Fruit fly (Drosophila melanogaster) whole organism, pupa: ENCODE data around the gene Grp170.

ENCODE experiments used
- CG10348 ChIP-seq: fragments of 200-800 bp; sonication (Bioruptor generic); IDR thresholded peaks from 2 replicates; pipeline ENCODE4 v1.3.6; 2022; ENCODE audit warnings: missing biosample characterization, missing genetic modification characterization
- CG12605 ChIP-seq: fragments of 200-800 bp; sonication (Bioruptor generic); IDR thresholded peaks from 2 replicates; pipeline ENCODE4 v1.3.6; 2022; ENCODE audit warnings: missing biosample characterization, missing genetic modification characterization
- CG13204 ChIP-seq: fragments of 200-800 bp; sonication (Bioruptor generic); optimal IDR thresholded peaks from 2 replicates; lab custom pipeline; 2018; ENCODE audit warnings: missing biosample characterization, mild to moderate bottlenecking, missing genetic modification characterization, moderate library complexity
- CG14655 ChIP-seq: fragments of 200-800 bp; sonication (Bioruptor generic); optimal IDR thresholded peaks from 3 replicates; lab custom pipeline; 2017; ENCODE audit warnings: mild to moderate bottlenecking, missing biosample characterization, missing genetic modification reagents, missing genetic modification characterization
- CG15710 ChIP-seq: fragments of 200-800 bp; sonication (Bioruptor generic); optimal IDR thresholded peaks from 2 replicates; lab custom pipeline; 2018; ENCODE audit warnings: missing biosample characterization, mild to moderate bottlenecking, missing genetic modification characterization, moderate library complexity
- CG17806 ChIP-seq: fragments of 200-800 bp; sonication (Bioruptor generic); optimal IDR thresholded peaks from 2 replicates; lab custom pipeline; 2018; ENCODE audit warnings: missing biosample characterization, mild to moderate bottlenecking, missing genetic modification characterization, moderate library complexity
- CG32121 ChIP-seq: fragments of 200-800 bp; sonication (Bioruptor generic); IDR thresholded peaks from 2 replicates; pipeline ENCODE4 v1.3.6; 2022; ENCODE audit warnings: missing biosample characterization, missing genetic modification characterization
- CG34367 ChIP-seq: fragments of 200-800 bp; sonication (Bioruptor generic); optimal IDR thresholded peaks from 2 replicates; lab custom pipeline; 2018; ENCODE audit warnings: missing biosample characterization, mild to moderate bottlenecking, missing genetic modification characterization
- CG4496 ChIP-seq: fragments of 200-800 bp; sonication (Bioruptor generic); IDR thresholded peaks from 3 replicates; pipeline ENCODE4 v1.3.6; 2022; ENCODE audit warnings: missing biosample characterization, missing genetic modification characterization
- CG8159 ChIP-seq: fragments of 200-800 bp; sonication (Bioruptor generic); optimal IDR thresholded peaks from 3 replicates; lab custom pipeline; 2018; ENCODE audit warnings: missing biosample characterization, mild to moderate bottlenecking, missing genetic modification characterization, moderate library complexity
- CG8301 ChIP-seq: fragments of 200-800 bp; sonication (Bioruptor generic); optimal IDR thresholded peaks from 2 replicates; lab custom pipeline; 2018; ENCODE audit warnings: missing biosample characterization, mild to moderate bottlenecking, missing genetic modification characterization
- CG9948 ChIP-seq: fragments of 200-800 bp; sonication (Bioruptor generic); optimal IDR thresholded peaks from 2 replicates; lab custom pipeline; 2018; ENCODE audit warnings: missing biosample characterization, mild to moderate bottlenecking, missing genetic modification characterization, moderate library complexity
- D1 ChIP-seq: fragments of 200-800 bp; sonication (Bioruptor generic); optimal IDR thresholded peaks from 2 replicates; lab custom pipeline; 2018; ENCODE audit warnings: missing biosample characterization, mild to moderate bottlenecking, missing genetic modification characterization, moderate library complexity
- EcR ChIP-seq: fragments of 200-800 bp; sonication (Bioruptor generic); optimal IDR thresholded peaks from 3 replicates; lab custom pipeline; 2019; ENCODE audit warnings: missing biosample characterization, missing genetic modification characterization, mild to moderate bottlenecking, moderate library complexity, missing genetic modification reagents
- Ets98B ChIP-seq: fragments of 200-800 bp; sonication (Bioruptor generic); IDR thresholded peaks from 2 replicates; pipeline ENCODE4 v1.3.6; 2022; ENCODE audit warnings: missing biosample characterization, missing genetic modification characterization
- Pif1A ChIP-seq: fragments of 200-800 bp; sonication (Bioruptor generic); optimal IDR thresholded peaks from 3 replicates; lab custom pipeline; 2016; ENCODE audit warnings: missing biosample characterization, missing genetic modification characterization
- Pif1B ChIP-seq: fragments of 200-800 bp; sonication (Bioruptor generic); optimal IDR thresholded peaks from 3 replicates; lab custom pipeline; 2016; ENCODE audit warnings: missing biosample characterization, missing genetic modification characterization
- Snoo ChIP-seq: fragments of 200-800 bp; sonication (Bioruptor generic); optimal IDR thresholded peaks from 3 replicates; lab custom pipeline; 2017; ENCODE audit warnings: missing biosample characterization, mild to moderate bottlenecking, missing genetic modification characterization, inconsistent platforms
- fd96Ca ChIP-seq: fragments of 200-800 bp; sonication (Bioruptor generic); IDR thresholded peaks from 3 replicates; pipeline ENCODE4 v1.3.6; 2022; ENCODE audit warnings: missing biosample characterization, missing genetic modification characterization
- gl ChIP-seq: fragments of 200-800 bp; sonication (Bioruptor generic); optimal IDR thresholded peaks from 2 replicates; lab custom pipeline; 2018; ENCODE audit warnings: missing biosample characterization, mild to moderate bottlenecking, missing genetic modification characterization
- rn ChIP-seq: fragments of 200-800 bp; sonication (Bioruptor generic); IDR thresholded peaks from 2 replicates; pipeline ENCODE4 v1.3.6; 2022; ENCODE audit warnings: missing biosample characterization, missing genetic modification characterization

Grp170 gene

DNA sequence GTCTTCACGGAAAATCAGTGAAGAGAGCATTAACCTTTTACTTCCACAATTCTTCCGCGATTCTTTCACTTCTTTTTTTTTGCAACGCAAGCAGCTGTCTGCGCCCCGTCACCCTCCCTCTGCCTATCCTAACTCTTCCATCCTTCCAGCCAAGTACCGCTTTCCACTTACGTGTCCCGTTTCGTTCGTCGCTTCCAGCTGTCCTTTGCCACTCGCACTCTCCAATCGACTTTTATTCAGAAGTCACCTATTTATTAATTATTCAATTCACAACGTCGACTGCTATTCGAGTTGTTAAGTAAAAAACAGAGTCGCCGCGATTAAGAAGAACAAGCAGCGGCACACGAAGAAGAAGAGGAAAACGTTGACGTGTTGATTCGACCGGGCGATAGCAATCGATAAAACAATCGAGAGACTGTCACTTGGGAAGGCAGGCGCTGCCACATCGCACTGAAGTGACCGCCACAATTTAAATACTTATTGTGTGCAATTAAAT lies at the start of gene Grp170:
Gene Grp170, minus strand, starts transcription at position 365 of the 496 bp plus-strand sequence.
- TF ChIP-seq CG13204 (peak; percentile 5), EcR (GFP tag; lab: Kevin White, UChicago) (peak; percentile 93), D1 (tag; lab: Kevin White, UChicago) (no peak), Pif1B (GFP tag; lab: Kevin White, UChicago) (peak; percentile 28)

- TF ChIP-seq CG10348 (GFP tag; lab: Robert Waterston, UW): no peak
- TF ChIP-seq CG4496 (GFP tag; lab: Robert Waterston, UW): 0 out of 3 replicates have a peak, but pooled peaks have one; percentile 9
- peak; percentile 91 for TF ChIP-seq CG13204
- TF ChIP-seq CG17806 (tag; lab: Kevin White, UChicago): no peak
- peak; percentile 58 for TF ChIP-seq EcR (GFP tag; lab: Kevin White, UChicago)
- TF ChIP-seq Pif1A: no peak
Observed at dm6 chrX:2323661-2324293, 48.9 kb upstream of the Grp170 start.

dm6 chrX:2321900-2322555 lies 47.2 kb upstream of the Grp170 start:
- TF ChIP-seq Snoo (tag; lab: Kevin White, UChicago) (peak; percentile 92), CG4496 (GFP tag; lab: Robert Waterston, UW) (peak; percentile 88), CG10348 (GFP tag; lab: Robert Waterston, UW) (no peak), CG8159 (peak; percentile 82), EcR (GFP tag; lab: Kevin White, UChicago) (peak; percentile 14), CG9948 (tag; lab: Kevin White, UChicago) (peak; percentile 83), CG14655 (GFP tag; lab: Kevin White, UChicago) (peak; percentile 76), CG13204 (peak; percentile 80), CG32121 (GFP tag; lab: Robert Waterston, UW) (no peak), CG17806 (tag; lab: Kevin White, UChicago) (peak; percentile 85), CG8301 (tag; lab: Kevin White, UChicago) (peak; percentile 55), fd96Ca (GFP tag; lab: Robert Waterston, UW) (peak; percentile 79), CG12605 (GFP tag; lab: Robert Waterston, UW) (peak; percentile 73), Pif1B (GFP tag; lab: Kevin White, UChicago) (peak; percentile 82), gl (peak; percentile 84), Pif1A (peak; percentile 77), D1 (tag; lab: Kevin White, UChicago) (peak; percentile 50), CG15710 (tag; lab: Kevin White, UChicago) (peak; percentile 92), Ets98B (GFP tag; lab: Robert Waterston, UW) (peak; percentile 38; the same call in 1 of the 2 replicates), CG34367 (tag; lab: Kevin White, UChicago) (peak; percentile 81), rn (peak; percentile 51; the same call in 1 of the 2 replicates)

DNA sequence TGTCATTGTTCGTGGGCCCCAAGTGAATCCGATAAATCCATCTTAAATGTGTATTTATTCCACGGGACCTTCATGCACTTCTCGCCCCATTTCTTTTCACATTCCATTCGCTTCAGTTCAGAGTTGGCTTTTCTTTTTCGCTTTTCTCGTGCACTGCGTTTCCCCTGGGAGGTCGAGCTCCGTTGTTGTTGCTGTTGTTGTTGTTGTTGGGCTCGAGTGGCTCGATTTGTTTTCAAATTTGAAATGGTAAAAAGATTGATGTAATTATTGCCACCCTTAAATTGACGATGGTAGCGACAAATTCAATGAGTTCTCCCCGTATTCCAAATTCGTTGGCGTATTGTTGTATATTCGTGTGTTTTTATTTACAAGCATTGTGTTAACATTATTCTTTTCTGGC lies 46.0 kb upstream of the Grp170 start:
- TF ChIP-seq Snoo (tag; lab: Kevin White, UChicago): no peak
- no peak for TF ChIP-seq CG14655 (GFP tag; lab: Kevin White, UChicago)
- TF ChIP-seq Pif1B (GFP tag; lab: Kevin White, UChicago): no peak
- TF ChIP-seq CG13204: no peak
- no peak for TF ChIP-seq Ets98B (GFP tag; lab: Robert Waterston, UW)
- TF ChIP-seq CG8301 (tag; lab: Kevin White, UChicago): no peak
- no peak for TF ChIP-seq CG15710 (tag; lab: Kevin White, UChicago)
- TF ChIP-seq CG34367 (tag; lab: Kevin White, UChicago): no peak
- TF ChIP-seq rn: no peak
- TF ChIP-seq gl: no peak
- TF ChIP-seq Pif1A: no peak
- no peak for TF ChIP-seq CG8159
- TF ChIP-seq CG17806 (tag; lab: Kevin White, UChicago): no peak
- TF ChIP-seq CG9948 (tag; lab: Kevin White, UChicago): no peak
- no peak for TF ChIP-seq fd96Ca (GFP tag; lab: Robert Waterston, UW)
- no peak for TF ChIP-seq CG4496 (GFP tag; lab: Robert Waterston, UW)
- no peak for TF ChIP-seq CG32121 (GFP tag; lab: Robert Waterston, UW)
- TF ChIP-seq EcR (GFP tag; lab: Kevin White, UChicago): no peak
- no peak for TF ChIP-seq D1 (tag; lab: Kevin White, UChicago)
- no peak for TF ChIP-seq CG12605 (GFP tag; lab: Robert Waterston, UW)

DNA sequence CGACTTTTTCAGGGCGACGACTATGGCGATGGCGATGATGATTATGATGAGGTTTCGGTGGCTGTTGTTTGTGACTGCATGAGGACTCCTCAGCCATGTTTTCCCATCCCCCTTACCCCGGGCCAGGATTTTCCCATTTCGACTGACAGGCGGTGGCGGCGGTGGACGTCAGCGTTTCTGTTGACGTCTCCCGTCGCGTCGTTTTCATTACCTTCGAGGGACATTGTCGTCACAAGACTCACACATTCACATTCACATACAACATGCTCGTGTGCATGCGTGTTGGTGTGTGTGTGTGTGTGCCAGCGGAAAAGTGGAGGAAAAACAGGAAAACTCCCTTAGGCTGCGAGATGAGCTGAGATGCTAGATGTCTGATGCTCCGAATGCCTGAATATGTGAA lies 44.9 kb upstream of the Grp170 start:
- TF ChIP-seq CG14655 (GFP tag; lab: Kevin White, UChicago) (no peak), CG13204 (peak; percentile 26)
- TF ChIP-seq, all 21 proteins: peak for 1

DNA sequence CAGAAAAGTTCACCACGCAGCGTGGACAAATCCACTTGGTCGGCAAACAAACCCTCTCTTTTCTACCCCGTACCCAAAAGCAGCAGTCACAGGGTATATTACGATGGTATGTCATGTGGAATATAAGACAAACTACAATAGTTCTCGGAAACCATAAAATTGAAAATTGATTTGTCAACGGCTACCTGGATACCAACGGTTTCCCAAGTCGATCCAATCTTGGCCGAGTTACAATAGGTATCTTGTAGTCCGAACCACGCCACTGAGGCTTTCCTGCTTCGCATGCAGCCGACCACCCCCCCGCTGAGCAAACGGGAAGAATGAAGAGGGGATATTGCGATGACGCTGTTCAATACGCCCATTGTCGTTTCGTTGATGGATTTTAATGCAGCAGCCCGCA lies 43.5 kb upstream of the Grp170 start:
- no peak for TF ChIP-seq EcR (GFP tag; lab: Kevin White, UChicago)
- TF ChIP-seq rn: no peak
- TF ChIP-seq Pif1A: peak; percentile 81
- peak; percentile 46 for TF ChIP-seq CG17806 (tag; lab: Kevin White, UChicago)
- peak; percentile 84 for TF ChIP-seq fd96Ca (GFP tag; lab: Robert Waterston, UW)
- TF ChIP-seq CG15710 (tag; lab: Kevin White, UChicago): peak; percentile 49
- no peak for TF ChIP-seq CG13204
- peak; percentile 43 for TF ChIP-seq CG14655 (GFP tag; lab: Kevin White, UChicago)
- TF ChIP-seq CG10348 (GFP tag; lab: Robert Waterston, UW): no peak
- TF ChIP-seq Snoo (tag; lab: Kevin White, UChicago): peak; percentile 67
- peak; percentile 12 for TF ChIP-seq gl
- peak; percentile 75 for TF ChIP-seq CG4496 (GFP tag; lab: Robert Waterston, UW)
- TF ChIP-seq Pif1B (GFP tag; lab: Kevin White, UChicago): peak; percentile 57
- no peak for TF ChIP-seq D1 (tag; lab: Kevin White, UChicago)
- TF ChIP-seq CG34367 (tag; lab: Kevin White, UChicago): peak; percentile 34
- TF ChIP-seq Ets98B (GFP tag; lab: Robert Waterston, UW): peak; percentile 67
- TF ChIP-seq CG8301 (tag; lab: Kevin White, UChicago): peak; percentile 32
- TF ChIP-seq CG8159: peak; percentile 55
- TF ChIP-seq CG32121 (GFP tag; lab: Robert Waterston, UW): peak; percentile 61
- TF ChIP-seq CG9948 (tag; lab: Kevin White, UChicago): peak; percentile 48
- no peak for TF ChIP-seq CG12605 (GFP tag; lab: Robert Waterston, UW)
